Worm (Caenorhabditis elegans) whole organism, early embryonic: ENCODE results near the gene ipla-6.
A peak's percentile ranks its signal among the peaks of the same experiment; 100 is the strongest.

Source experiments
- B0310.2 ChIP-seq: sonication (generic microtip); optimal IDR thresholded peaks from 2 replicates; lab custom pipeline; 2016; ENCODE audit warnings: mild to moderate bottlenecking, missing genetic modification characterization, missing compliant biosample characterization
- F13C5.2 ChIP-seq: sonication (generic microtip); optimal IDR thresholded peaks from 2 replicates; lab custom pipeline; 2017; ENCODE audit warnings: mild to moderate bottlenecking, missing genetic modification characterization, inconsistent platforms, missing compliant biosample characterization
- aly-1 ChIP-seq: sonication (generic microtip); optimal IDR thresholded peaks from 2 replicates; lab custom pipeline; 2016; ENCODE audit warnings: missing genetic modification characterization, missing compliant biosample characterization
- ama-1 ChIP-seq: fragments of 150-350 bp; optimal IDR thresholded peaks from 2 replicates; lab custom pipeline; 2014
- ceh-13 ChIP-seq: fragments of 200-800 bp; sonication (Bioruptor generic); optimal IDR thresholded peaks from 2 replicates; lab custom pipeline; 2018; ENCODE audit warnings: mild to moderate bottlenecking, missing genetic modification characterization, missing compliant biosample characterization
- ceh-36 ChIP-seq: sonication (generic microtip); optimal IDR thresholded peaks from 2 replicates; lab custom pipeline; 2016; ENCODE audit warnings: missing genetic modification characterization, inconsistent platforms, missing compliant biosample characterization
- ets-7 ChIP-seq: sonication (generic microtip); optimal IDR thresholded peaks from 2 replicates; lab custom pipeline; 2016; ENCODE audit warnings: missing genotype, missing genetic modification characterization, missing compliant biosample characterization
- flt-1 ChIP-seq: fragments of 200-800 bp; sonication (Bioruptor generic); IDR thresholded peaks from 2 replicates; pipeline ENCODE4 v1.3.6; 2022; ENCODE audit warnings: missing genetic modification characterization, missing compliant biosample characterization
- hmbx-1 ChIP-seq: sonication (generic microtip); optimal IDR thresholded peaks from 2 replicates; lab custom pipeline; 2016; ENCODE audit warnings: mild to moderate bottlenecking, missing genetic modification characterization, missing compliant biosample characterization
- hmg-4 ChIP-seq: fragments of 200-800 bp; sonication (Bioruptor generic); optimal IDR thresholded peaks from 2 replicates; lab custom pipeline; 2018; ENCODE audit warnings: mild to moderate bottlenecking, missing genetic modification characterization, missing compliant biosample characterization
- hnd-1 ChIP-seq: sonication (generic microtip); optimal IDR thresholded peaks from 2 replicates; lab custom pipeline; 2016; ENCODE audit warnings: missing genetic modification characterization, missing compliant biosample characterization
- pes-1 ChIP-seq: fragments of 200-800 bp; sonication (Bioruptor generic); IDR thresholded peaks from 2 replicates; pipeline ENCODE4 v1.3.6; 2022; ENCODE audit warnings: missing genetic modification reagents, missing genetic modification characterization, missing compliant biosample characterization
- scrt-1 ChIP-seq: fragments of 200-800 bp; sonication (Bioruptor generic); IDR thresholded peaks from 2 replicates; pipeline ENCODE4 v1.3.6; 2022; ENCODE audit warnings: missing genetic modification characterization, missing compliant biosample characterization
- sea-1 ChIP-seq: fragments of 200-800 bp; sonication (Bioruptor generic); conservative IDR thresholded peaks from 2 replicates; pipeline ENCODE4 v1.3.6; 2022; ENCODE audit warnings: missing genetic modification characterization, missing compliant biosample characterization
- tbx-11 ChIP-seq: fragments of 200-800 bp; sonication (Bioruptor generic); IDR thresholded peaks from 2 replicates; pipeline ENCODE4 v1.3.6; 2022; ENCODE audit warnings: missing genetic modification characterization, missing compliant biosample characterization
- tbx-37 ChIP-seq: fragments of 200-800 bp; sonication (Bioruptor generic); conservative IDR thresholded peaks from 2 replicates; pipeline ENCODE4 v1.3.6; 2022; ENCODE audit warnings: missing genetic modification reagents, missing genetic modification characterization, missing compliant biosample characterization
- tra-4 ChIP-seq: sonication (generic microtip); optimal IDR thresholded peaks from 2 replicates; lab custom pipeline; 2017; ENCODE audit warnings: missing genetic modification characterization, missing compliant biosample characterization

Gene ipla-6

ce11 chrIV:6337353-6337752, at the start of gene ipla-6:
Gene ipla-6, plus strand, starts transcription at chrIV:6337653.
- TF ChIP-seq hnd-1 (tag; lab: Kevin White, UChicago), result no peak
- TF ChIP-seq flt-1 (GFP tag; lab: Robert Waterston, UW), result no peak
- no peak for TF ChIP-seq ama-1 (lab: Kevin White, UChicago)
- TF ChIP-seq tbx-37 (GFP tag; lab: Robert Waterston, UW), result no peak
- no peak for TF ChIP-seq scrt-1
- no peak for TF ChIP-seq tra-4 (tag; lab: Kevin White, UChicago)
- no peak for TF ChIP-seq hmbx-1 (tag; lab: Kevin White, UChicago)
- no peak for TF ChIP-seq tbx-11 (GFP tag; lab: Robert Waterston, UW)
- no peak for TF ChIP-seq ets-7
- TF ChIP-seq pes-1 (GFP tag; lab: Robert Waterston, UW), result no peak

ce11 chrIV:6290741-6291140, 46.7 kb upstream of the ipla-6 start, which contains the start of gene srv-24:
Gene srv-24, minus strand, starts transcription at chrIV:6290841.
- no peak for TF ChIP-seq hnd-1 (tag; lab: Kevin White, UChicago)
- TF ChIP-seq ets-7, result no peak
- no peak for TF ChIP-seq hmg-4 (GFP tag; lab: Kevin White, UChicago)
- TF ChIP-seq F13C5.2 (tag; lab: Kevin White, UChicago), result no peak
- no peak for TF ChIP-seq aly-1 (tag; lab: Kevin White, UChicago)
- no peak for TF ChIP-seq scrt-1
- TF ChIP-seq flt-1 (GFP tag; lab: Robert Waterston, UW), result no peak
- no peak for TF ChIP-seq B0310.2 (tag; lab: Kevin White, UChicago)
- no peak for TF ChIP-seq tbx-37 (GFP tag; lab: Robert Waterston, UW)
- no peak for TF ChIP-seq sea-1 (GFP tag; lab: Robert Waterston, UW)
- TF ChIP-seq ama-1 (lab: Kevin White, UChicago), result no peak
- TF ChIP-seq hmbx-1 (tag; lab: Kevin White, UChicago), result no peak
- no peak for TF ChIP-seq pes-1 (GFP tag; lab: Robert Waterston, UW)
- no peak for TF ChIP-seq ceh-13 (GFP tag; lab: Kevin White, UChicago)
- TF ChIP-seq tbx-11 (GFP tag; lab: Robert Waterston, UW), result no peak
- TF ChIP-seq tra-4 (tag; lab: Kevin White, UChicago), result no peak
- TF ChIP-seq ceh-36 (tag; lab: Kevin White, UChicago), result no peak

ce11 chrIV:6294081-6294480, 43.4 kb upstream of the ipla-6 start, which contains the start of gene hil-2:
Gene hil-2, plus strand, starts transcription at chrIV:6294240.
- TF ChIP-seq hmbx-1 (tag; lab: Kevin White, UChicago) (no peak), ama-1 (lab: Kevin White, UChicago) (peak; percentile 93), flt-1 (GFP tag; lab: Robert Waterston, UW) (peak; percentile 53; the same call in 1 of the 2 replicates), scrt-1 (no peak), sea-1 (GFP tag; lab: Robert Waterston, UW) (0 out of 2 replicates have a peak, but pooled peaks have one; percentile 37), ets-7 (no peak), tbx-11 (GFP tag; lab: Robert Waterston, UW) (0 out of 2 replicates have a peak, but pooled peaks have one; percentile 13)

ce11 chrIV:6298253-6298652, 39.2 kb upstream of the ipla-6 start, which contains the start of gene srv-27:
Gene srv-27, minus strand, starts transcription at chrIV:6298353.
- TF ChIP-seq ceh-13 (GFP tag; lab: Kevin White, UChicago) (no peak), tbx-11 (GFP tag; lab: Robert Waterston, UW) (no peak), ceh-36 (tag; lab: Kevin White, UChicago) (no peak), scrt-1 (no peak)

ce11 chrIV:6299523-6299922, 37.9 kb upstream of the ipla-6 start:
- TF ChIP-seq hnd-1 (tag; lab: Kevin White, UChicago) (no peak), flt-1 (GFP tag; lab: Robert Waterston, UW) (no peak), F13C5.2 (tag; lab: Kevin White, UChicago) (no peak), ama-1 (lab: Kevin White, UChicago) (no peak), ets-7 (no peak), tbx-37 (GFP tag; lab: Robert Waterston, UW) (no peak), scrt-1 (no peak), aly-1 (tag; lab: Kevin White, UChicago) (no peak), ceh-13 (GFP tag; lab: Kevin White, UChicago) (no peak)

ce11 chrIV:6301764-6302163, 35.7 kb upstream of the ipla-6 start, which contains the start of gene srv-26:
Gene srv-26, minus strand, starts transcription at chrIV:6301864.
- TF ChIP-seq B0310.2 (tag; lab: Kevin White, UChicago) (no peak), scrt-1 (no peak), F13C5.2 (tag; lab: Kevin White, UChicago) (no peak), hmbx-1 (tag; lab: Kevin White, UChicago) (no peak), tra-4 (tag; lab: Kevin White, UChicago) (no peak), flt-1 (GFP tag; lab: Robert Waterston, UW) (no peak), ets-7 (no peak), tbx-37 (GFP tag; lab: Robert Waterston, UW) (no peak), ceh-36 (tag; lab: Kevin White, UChicago) (no peak), tbx-11 (GFP tag; lab: Robert Waterston, UW) (no peak)

- TF ChIP-seq B0310.2 (tag; lab: Kevin White, UChicago), result no peak
- no peak for TF ChIP-seq aly-1 (tag; lab: Kevin White, UChicago)
- TF ChIP-seq hmg-4 (GFP tag; lab: Kevin White, UChicago), result no peak
- no peak for TF ChIP-seq F13C5.2 (tag; lab: Kevin White, UChicago)
- TF ChIP-seq ets-7, result no peak
- no peak for TF ChIP-seq pes-1 (GFP tag; lab: Robert Waterston, UW)
- no peak for TF ChIP-seq hnd-1 (tag; lab: Kevin White, UChicago)
- TF ChIP-seq tbx-37 (GFP tag; lab: Robert Waterston, UW), result no peak
- TF ChIP-seq scrt-1, result no peak
- TF ChIP-seq ceh-36 (tag; lab: Kevin White, UChicago), result no peak
- no peak for TF ChIP-seq tbx-11 (GFP tag; lab: Robert Waterston, UW)
- no peak for TF ChIP-seq hmbx-1 (tag; lab: Kevin White, UChicago)
- TF ChIP-seq sea-1 (GFP tag; lab: Robert Waterston, UW), result no peak
- no peak for TF ChIP-seq ama-1 (lab: Kevin White, UChicago)
- TF ChIP-seq flt-1 (GFP tag; lab: Robert Waterston, UW), result no peak
- no peak for TF ChIP-seq tra-4 (tag; lab: Kevin White, UChicago)
- no peak for TF ChIP-seq ceh-13 (GFP tag; lab: Kevin White, UChicago)
Measured at ce11 chrIV:6303642-6304041, 33.8 kb upstream of the ipla-6 start, which contains the start of gene srv-25. Gene srv-25, minus strand, starts transcription at chrIV:6303742.
